Worm (Caenorhabditis elegans): ENCODE data around the gene Y43F8B.22.

ce11 chrV:19477302-19477701 lies 5.3 kb upstream of the Y43F8B.22 start:
- TF ChIP-seq ceh-82 (tag; optimal IDR thresholded peaks at IDR 0.05): no peak
- no peak for TF ChIP-seq sem-4 (tag; optimal IDR thresholded peaks at IDR 0.05)
